Worm (Caenorhabditis elegans) whole organism, young adult: ENCODE data around the gene ZK1098.6.

ENCODE experiments used
- B0019.2 ChIP-seq: fragments of 200-800 bp; sonication (Bioruptor generic); conservative IDR thresholded peaks from 2 replicates; pipeline ENCODE4 v1.3.6; 2022; ENCODE audit warnings: missing genetic modification reagents, missing genetic modification characterization, missing compliant biosample characterization
- B0035.1 ChIP-seq: sonication (generic microtip); optimal IDR thresholded peaks from 2 replicates; lab custom pipeline; 2016; ENCODE audit warnings: missing genetic modification characterization, mild to moderate bottlenecking, missing compliant biosample characterization, missing genotype, missing genetic modification reagents
- B0261.1 ChIP-seq: sonication (generic microtip); optimal IDR thresholded peaks from 2 replicates; lab custom pipeline; 2016; ENCODE audit warnings: mild to moderate bottlenecking, missing genetic modification characterization, moderate library complexity, missing compliant biosample characterization
- C17E4.6 ChIP-seq: fragments of 200-800 bp; sonication (Bioruptor generic); IDR thresholded peaks from 2 replicates; pipeline ENCODE4 v1.3.6; 2022; ENCODE audit warnings: missing genetic modification reagents, missing genetic modification characterization, missing compliant biosample characterization
- F22D6.2 ChIP-seq: sonication (generic microtip); optimal IDR thresholded peaks from 2 replicates; lab custom pipeline; 2016; ENCODE audit warnings: mild to moderate bottlenecking, missing genetic modification characterization, missing compliant biosample characterization
- F23B12.7 ChIP-seq: sonication (generic microtip); optimal IDR thresholded peaks from 2 replicates; lab custom pipeline; 2017; ENCODE audit warnings: missing genetic modification characterization, mild to moderate bottlenecking, missing compliant biosample characterization, antibody characterized with exemption, moderate library complexity; ENCODE audit not compliant: insufficient read depth
- K11D2.4 ChIP-seq: fragments of 200-800 bp; sonication (Bioruptor generic); IDR thresholded peaks from 2 replicates; pipeline ENCODE4 v1.3.6; 2022; ENCODE audit warnings: missing genetic modification reagents, missing genetic modification characterization, missing compliant biosample characterization
- K12H6.12 ChIP-seq: fragments of 200-800 bp; sonication (Bioruptor generic); optimal IDR thresholded peaks from 2 replicates; lab custom pipeline; 2018; ENCODE audit warnings: mild to moderate bottlenecking, missing genetic modification characterization, missing compliant biosample characterization
- Y53F4B.3 ChIP-seq: fragments of 200-800 bp; sonication (Bioruptor generic); IDR thresholded peaks from 2 replicates; pipeline ENCODE4 v1.3.6; 2022; ENCODE audit warnings: missing genetic modification reagents, missing genetic modification characterization, missing compliant biosample characterization
- ZK185.1 ChIP-seq: sonication (generic microtip); optimal IDR thresholded peaks from 2 replicates; lab custom pipeline; 2016; ENCODE audit warnings: mild to moderate bottlenecking, missing genetic modification characterization, missing compliant biosample characterization; ENCODE audit not compliant: poor library complexity, severe bottlenecking
- ama-1 ChIP-seq, 3 experiments: fragments of 150-350 bp in 1 of 3; sonication (generic microtip) in 2 of 3; optimal IDR thresholded peaks; 2 replicates each; lab custom pipeline; 2014 to 2018; ENCODE audit warnings: missing biosample characterization in 2 of 3, missing genetic modification characterization in 2 of 3, missing genetic modification reagents in 2 of 3
- aptf-2 ChIP-seq: fragments of 200-800 bp; sonication (Bioruptor generic); conservative IDR thresholded peaks from 2 replicates; pipeline ENCODE4 v1.3.6; 2022; ENCODE audit warnings: missing genetic modification reagents, missing genetic modification characterization, missing compliant biosample characterization
- athp-1 ChIP-seq: sonication (generic microtip); optimal IDR thresholded peaks from 2 replicates; lab custom pipeline; 2017; ENCODE audit warnings: mild to moderate bottlenecking, missing genetic modification characterization, missing compliant biosample characterization
- attf-5 ChIP-seq: fragments of 200-800 bp; sonication (Bioruptor generic); optimal IDR thresholded peaks from 2 replicates; lab custom pipeline; 2018; ENCODE audit warnings: mild to moderate bottlenecking, missing genetic modification characterization, missing compliant biosample characterization
- attf-6 ChIP-seq: fragments of 200-800 bp; sonication (Bioruptor generic); IDR thresholded peaks from 2 replicates; pipeline ENCODE4 v1.3.6; 2022; ENCODE audit warnings: missing genetic modification reagents, missing genetic modification characterization, missing compliant biosample characterization
- bed-2 ChIP-seq: fragments of 200-800 bp; sonication (Bioruptor generic); IDR thresholded peaks from 2 replicates; pipeline ENCODE4 v1.3.6; 2022; ENCODE audit warnings: missing genetic modification reagents, missing genetic modification characterization, missing compliant biosample characterization
- ccch-3 ChIP-seq: fragments of 200-800 bp; sonication (Bioruptor generic); optimal IDR thresholded peaks from 2 replicates; lab custom pipeline; 2018; ENCODE audit warnings: mild to moderate bottlenecking, missing genetic modification characterization, missing compliant biosample characterization
- cebp-1 ChIP-seq, 2 experiments: fragments of 200-800 bp in 1 of 2; sonication (Bioruptor generic) in 1 of 2; sonication (generic microtip) in 1 of 2; IDR thresholded peaks in 1 of 2; optimal IDR thresholded peaks in 1 of 2; 2 replicates each; pipeline versions ENCODE4 v1.3.6 to Lab custom; 2017 to 2022; ENCODE audit warnings: missing compliant biosample characterization in 2 of 2, missing genetic modification characterization in 2 of 2, mild to moderate bottlenecking in 1 of 2, missing genetic modification reagents in 1 of 2, moderate library complexity in 1 of 2
- cebp-2 ChIP-seq: fragments of 200-800 bp; sonication (Bioruptor generic); IDR thresholded peaks from 2 replicates; pipeline ENCODE4 v1.3.6; 2022; ENCODE audit warnings: missing genetic modification characterization, missing compliant biosample characterization
- ceh-40 ChIP-seq: fragments of 200-800 bp; sonication (Bioruptor generic); IDR thresholded peaks from 2 replicates; pipeline ENCODE4 v1.3.6; 2022; ENCODE audit warnings: missing genetic modification characterization, missing compliant biosample characterization
- ceh-79 ChIP-seq: sonication (generic microtip); optimal IDR thresholded peaks from 2 replicates; lab custom pipeline; 2017; ENCODE audit warnings: mild to moderate bottlenecking, missing genetic modification characterization, missing compliant biosample characterization
- dox-1 ChIP-seq: fragments of 200-800 bp; sonication (Bioruptor generic); IDR thresholded peaks from 2 replicates; pipeline ENCODE4 v1.3.6; 2022; ENCODE audit warnings: missing genetic modification reagents, missing genetic modification characterization, missing compliant biosample characterization
- egrh-3 ChIP-seq: fragments of 200-800 bp; sonication (Bioruptor generic); IDR thresholded peaks from 2 replicates; pipeline ENCODE4 v1.3.6; 2022; ENCODE audit warnings: missing genetic modification reagents, missing genetic modification characterization, missing compliant biosample characterization
- ekl-4 ChIP-seq: fragments of 200-800 bp; sonication (Bioruptor generic); IDR thresholded peaks from 2 replicates; pipeline ENCODE4 v1.3.6; 2022; ENCODE audit warnings: missing genetic modification reagents, missing genetic modification characterization, missing compliant biosample characterization
- gei-17 ChIP-seq: fragments of 200-800 bp; sonication (Bioruptor generic); optimal IDR thresholded peaks from 2 replicates; lab custom pipeline; 2018; ENCODE audit warnings: mild to moderate bottlenecking, missing genetic modification characterization, missing compliant biosample characterization
- hmg-1.2 ChIP-seq: fragments of 200-800 bp; sonication (Bioruptor generic); IDR thresholded peaks from 2 replicates; pipeline ENCODE4 v1.3.6; 2022; ENCODE audit warnings: missing genetic modification reagents, missing genetic modification characterization, missing compliant biosample characterization
- let-607 ChIP-seq, 2 experiments: fragments of 200-800 bp in 1 of 2; sonication (Bioruptor generic) in 1 of 2; sonication (generic microtip) in 1 of 2; optimal IDR thresholded peaks; 2 replicates each; lab custom pipeline; 2016 to 2018; ENCODE audit warnings: mild to moderate bottlenecking in 2 of 2, missing compliant biosample characterization in 2 of 2, missing genetic modification characterization in 2 of 2, moderate library complexity in 2 of 2, missing genotype in 1 of 2
- lin-35 ChIP-seq, 3 experiments: fragments of 150-350 bp in 2 of 3; sonication (generic microtip) in 1 of 3; optimal IDR thresholded peaks; 2 replicates each; lab custom pipeline; 2014 to 2018; ENCODE audit warnings: missing biosample characterization in 3 of 3, missing genetic modification characterization in 3 of 3, missing genetic modification reagents in 3 of 3
- lsl-1 ChIP-seq: fragments of 200-800 bp; sonication (Bioruptor generic); optimal IDR thresholded peaks from 2 replicates; lab custom pipeline; 2018; ENCODE audit warnings: mild to moderate bottlenecking, missing genetic modification characterization, moderate library complexity, missing compliant biosample characterization
- lsy-27 ChIP-seq: sonication (generic microtip); optimal IDR thresholded peaks from 2 replicates; lab custom pipeline; 2017; ENCODE audit warnings: missing genetic modification characterization, mild to moderate bottlenecking, missing compliant biosample characterization, antibody characterized with exemption, missing genotype, borderline replicate concordance; ENCODE audit not compliant: insufficient read depth
- madf-3 ChIP-seq: fragments of 200-800 bp; sonication (Bioruptor generic); IDR thresholded peaks from 2 replicates; pipeline ENCODE4 v1.3.6; 2022; ENCODE audit warnings: missing genetic modification reagents, missing genetic modification characterization, missing compliant biosample characterization
- madf-8 ChIP-seq: fragments of 200-800 bp; sonication (Bioruptor generic); conservative IDR thresholded peaks from 2 replicates; pipeline ENCODE4 v1.3.6; 2022; ENCODE audit warnings: missing genetic modification reagents, missing genetic modification characterization, missing compliant biosample characterization
- mcd-1 ChIP-seq: fragments of 200-800 bp; sonication (Bioruptor generic); IDR thresholded peaks from 2 replicates; pipeline ENCODE4 v1.3.6; 2022; ENCODE audit warnings: missing genetic modification reagents, missing genetic modification characterization, missing compliant biosample characterization
- mel-28 ChIP-seq: sonication (generic microtip); optimal IDR thresholded peaks from 2 replicates; lab custom pipeline; 2016; ENCODE audit warnings: borderline replicate concordance, mild to moderate bottlenecking, missing genetic modification characterization, missing compliant biosample characterization
- nhr-80 ChIP-seq: sonication (generic microtip); optimal IDR thresholded peaks from 2 replicates; lab custom pipeline; 2016; ENCODE audit warnings: missing genetic modification characterization, missing compliant biosample characterization
- pbrm-1 ChIP-seq: fragments of 200-800 bp; sonication (Bioruptor generic); IDR thresholded peaks from 2 replicates; pipeline ENCODE4 v1.3.6; 2022; ENCODE audit warnings: missing genetic modification reagents, missing genetic modification characterization, missing compliant biosample characterization
- rpc-1 ChIP-seq, 2 experiments: fragments of 150-350 bp in 1 of 2; sonication (generic microtip) in 1 of 2; optimal IDR thresholded peaks; 2 replicates each; lab custom pipeline; 2014 to 2018; ENCODE audit warnings: missing biosample characterization in 1 of 2, missing genetic modification characterization in 1 of 2, missing genetic modification reagents in 1 of 2, missing genotype in 1 of 2
- snpc-3.4 ChIP-seq: sonication (generic microtip); optimal IDR thresholded peaks from 2 replicates; lab custom pipeline; 2017; ENCODE audit warnings: missing genetic modification characterization, mild to moderate bottlenecking, missing compliant biosample characterization, antibody characterized with exemption, moderate library complexity, missing genotype, missing genetic modification reagents
- tbp1 ChIP-seq: fragments of 200-800 bp; sonication (Bioruptor generic); optimal IDR thresholded peaks from 2 replicates; lab custom pipeline; 2018; ENCODE audit warnings: mild to moderate bottlenecking, missing genetic modification characterization, missing compliant biosample characterization
- tlf-1 ChIP-seq: fragments of 200-800 bp; sonication (Bioruptor generic); optimal IDR thresholded peaks from 2 replicates; lab custom pipeline; 2018; ENCODE audit warnings: mild to moderate bottlenecking, missing genetic modification characterization, missing compliant biosample characterization
- unc-130 ChIP-seq: sonication (generic microtip); optimal IDR thresholded peaks from 2 replicates; lab custom pipeline; 2016; ENCODE audit warnings: missing genetic modification reagents, missing genetic modification characterization, missing compliant biosample characterization
- unc-62 ChIP-seq: fragments of 150-350 bp; optimal IDR thresholded peaks from 2 replicates; lab custom pipeline; 2014; ENCODE audit warnings: missing biosample characterization, missing genetic modification reagents, missing genetic modification characterization
- ztf-26 ChIP-seq: sonication (generic microtip); optimal IDR thresholded peaks from 2 replicates; lab custom pipeline; 2017; ENCODE audit warnings: missing genetic modification characterization, missing compliant biosample characterization
- ztf-3 ChIP-seq: fragments of 200-800 bp; sonication (Bioruptor generic); optimal IDR thresholded peaks from 2 replicates; lab custom pipeline; 2018; ENCODE audit warnings: mild to moderate bottlenecking, missing genetic modification characterization, missing compliant biosample characterization
- ztf-6 ChIP-seq: fragments of 200-800 bp; sonication (Bioruptor generic); IDR thresholded peaks from 2 replicates; pipeline ENCODE4 v1.3.6; 2022; ENCODE audit warnings: missing genetic modification reagents, missing genetic modification characterization, missing compliant biosample characterization

Gene ZK1098.6

ce11 chrIII:9546016-9546659 lies 19.2 kb downstream of the ZK1098.6 start, which contains the start of gene unc-16 (continued):
- TF ChIP-seq ccch-3 (GFP tag; lab: Kevin White, UChicago) (no peak), lsy-27 (no peak), tlf-1 (peak; percentile 28), B0035.1 (tag; lab: Kevin White, UChicago) (no peak), madf-8 (GFP tag; lab: Robert Waterston, UW) (peak; percentile 40), bed-2 (GFP tag; lab: Robert Waterston, UW) (no peak), K11D2.4 (GFP tag; lab: Robert Waterston, UW) (peak; percentile 87), pbrm-1 (GFP tag; lab: Robert Waterston, UW) (peak; percentile 72), nhr-80 (tag; lab: Kevin White, UChicago) (peak; percentile 70), C17E4.6 (GFP tag; lab: Robert Waterston, UW) (0 out of 2 replicates have a peak, but pooled peaks have one; percentile 36), ZK185.1 (tag; lab: Kevin White, UChicago) (peak; percentile 65), B0019.2 (no peak), mel-28 (tag; lab: Kevin White, UChicago) (no peak), dox-1 (GFP tag; lab: Robert Waterston, UW) (peak; percentile 80), madf-3 (GFP tag; lab: Robert Waterston, UW) (no peak), F22D6.2 (tag; lab: Kevin White, UChicago) (no peak), hmg-1.2 (peak; percentile 33; the same call in 1 of the 2 replicates), unc-130 (GFP tag; lab: Kevin White, UChicago) (no peak), cebp-1 (GFP tag; IDR thresholded peaks at IDR 0.05; lab: Robert Waterston, UW) (0 out of 2 replicates have a peak, but pooled peaks have one; percentile 12), cebp-1 (tag; optimal IDR thresholded peaks at IDR 0.05; lab: Kevin White, UChicago) (peak; percentile 82), Y53F4B.3 (GFP tag; lab: Robert Waterston, UW) (no peak), B0261.1 (tag; lab: Kevin White, UChicago) (no peak), cebp-2 (GFP tag; lab: Robert Waterston, UW) (no peak), mcd-1 (GFP tag; lab: Robert Waterston, UW) (peak; percentile 89), snpc-3.4 (tag; lab: Kevin White, UChicago) (no peak), ekl-4 (peak; percentile 84), F23B12.7 (tag; lab: Kevin White, UChicago) (no peak), ztf-6 (GFP tag; lab: Robert Waterston, UW) (no peak), attf-6 (no peak), egrh-3 (GFP tag; lab: Robert Waterston, UW) (no peak), lin-35 (GFP tag; optimal IDR thresholded peaks at IDR 0.05; lab: Kevin White, UChicago) (peak in 1 of 3 experiments; percentile 82), rpc-1 (optimal IDR thresholded peaks at IDR 0.05; lab: Kevin White, UChicago) (peak; percentile 13), rpc-1 (tag; optimal IDR thresholded peaks at IDR 0.05; lab: Kevin White, UChicago) (no peak), K12H6.12 (peak; percentile 72), lsl-1 (peak; percentile 76), attf-5 (GFP tag; lab: Kevin White, UChicago) (peak; percentile 89), ztf-26 (tag; lab: Kevin White, UChicago) (peak; percentile 47), ceh-79 (tag; lab: Kevin White, UChicago) (no peak), ztf-3 (GFP tag; lab: Kevin White, UChicago) (no peak), gei-17 (GFP tag; lab: Kevin White, UChicago) (no peak), let-607 (tag; optimal IDR thresholded peaks at IDR 0.05; lab: Kevin White, UChicago) (peak; percentile 51 to 58), athp-1 (tag; lab: Kevin White, UChicago) (peak; percentile 62), aptf-2 (GFP tag; lab: Robert Waterston, UW) (no peak), unc-62 (GFP tag; lab: Kevin White, UChicago) (peak; percentile 72), ceh-40 (GFP tag; lab: Robert Waterston, UW) (no peak), ama-1 (optimal IDR thresholded peaks at IDR 0.05; lab: Kevin White, UChicago) (peak; percentile 25), ama-1 (GFP tag; optimal IDR thresholded peaks at IDR 0.05; lab: Kevin White, UChicago) (no peak), tbp1 (GFP tag; lab: Kevin White, UChicago) (peak; percentile 42)
